Worm (Caenorhabditis elegans): ENCODE data around the gene C08G5.6.

The C08G5.6 gene

ce11 chrII:783532-783931 is 13.2 kb downstream of the C08G5.6 start, which contains the start of gene Y39F10A.6:
Gene Y39F10A.6, minus strand, starts transcription at chrII:783632.
- TF ChIP-seq ztf-25 (GFP tag; IDR thresholded peaks at IDR 0.05) (no peak), lin-54 (GFP tag; optimal IDR thresholded peaks at IDR 0.05) (no peak), ceh-27 (GFP tag; optimal IDR thresholded peaks at IDR 0.05) (no peak), snpc-3.4 (tag; optimal IDR thresholded peaks at IDR 0.05) (no peak), nhr-120 (GFP tag; IDR thresholded peaks at IDR 0.05) (no peak), repo-1 (tag; optimal IDR thresholded peaks at IDR 0.05) (no peak), F37B4.10 (GFP tag; IDR thresholded peaks at IDR 0.05) (no peak), Y53F4B.3 (GFP tag; IDR thresholded peaks at IDR 0.05) (no peak), ceh-58 (GFP tag; IDR thresholded peaks at IDR 0.05) (no peak), let-607 (tag; optimal IDR thresholded peaks at IDR 0.05) (no peak), bed-2 (GFP tag; IDR thresholded peaks at IDR 0.05) (no peak), nhr-90 (tag; optimal IDR thresholded peaks at IDR 0.05) (no peak), snpc-1.1 (tag; optimal IDR thresholded peaks at IDR 0.05; ENCODE audit: insufficient read depth) (no peak), zim-3 (tag; optimal IDR thresholded peaks at IDR 0.05) (no peak), T26A5.8 (tag; optimal IDR thresholded peaks at IDR 0.05) (no peak), tbp1 (GFP tag; optimal IDR thresholded peaks at IDR 0.05) (no peak), egrh-3 (GFP tag; IDR thresholded peaks at IDR 0.05) (no peak), pbrm-1 (GFP tag; IDR thresholded peaks at IDR 0.05) (no peak), B0019.2 (GFP tag; conservative IDR thresholded peaks at IDR 0.05) (no peak), ceh-100 (GFP tag; IDR thresholded peaks at IDR 0.05) (no peak)

- TF ChIP-seq ztf-22 (GFP tag; optimal IDR thresholded peaks at IDR 0.05) (no peak), hsf-1 (GFP tag; IDR thresholded peaks at IDR 0.05) (no peak)
Observed at ce11 chrII:786938-787337, 16.6 kb downstream of the C08G5.6 start, which contains the start of gene F46F5.16. Gene F46F5.16, plus strand, starts transcription at chrII:787238.

- no peak for TF ChIP-seq F49E8.2 (tag; optimal IDR thresholded peaks at IDR 0.05; ENCODE audit: insufficient read depth)
- TF ChIP-seq Y67H2A.10 (GFP tag; conservative IDR thresholded peaks at IDR 0.05): no peak
- no peak for TF ChIP-seq B0336.3 (GFP tag; IDR thresholded peaks at IDR 0.05)
- TF ChIP-seq pha-4 (tag; optimal IDR thresholded peaks at IDR 0.05): no peak
- TF ChIP-seq F22D6.2 (tag; optimal IDR thresholded peaks at IDR 0.05): no peak
- TF ChIP-seq him-1 (tag; optimal IDR thresholded peaks at IDR 0.05): no peak
- TF ChIP-seq lin-35 (GFP tag; optimal IDR thresholded peaks at IDR 0.05): no peak
Observed at ce11 chrII:788139-788538, 17.8 kb downstream of the C08G5.6 start, which contains the start of gene F46F5.15. Gene F46F5.15, plus strand, starts transcription at chrII:788439.

- TF ChIP-seq hlh-12 (tag; optimal IDR thresholded peaks at IDR 0.05) (no peak), F55B11.4 (tag; optimal IDR thresholded peaks at IDR 0.05; ENCODE audit: borderline replicate concordance, insufficient read depth) (no peak), mel-28 (tag; optimal IDR thresholded peaks at IDR 0.05; ENCODE audit: borderline replicate concordance) (no peak), let-607 (tag; optimal IDR thresholded peaks at IDR 0.05) (no peak), B0261.1 (tag; optimal IDR thresholded peaks at IDR 0.05) (no peak), lsy-27 (tag; optimal IDR thresholded peaks at IDR 0.05; ENCODE audit: borderline replicate concordance, insufficient read depth) (no peak), K12H6.12 (tag; optimal IDR thresholded peaks at IDR 0.05) (no peak), zfh-2 (GFP tag; conservative IDR thresholded peaks at IDR 0.05) (no peak), hsf-1 (GFP tag; IDR thresholded peaks at IDR 0.05) (no peak), lin-35 (GFP tag; optimal IDR thresholded peaks at IDR 0.05) (no peak), ztf-26 (tag; optimal IDR thresholded peaks at IDR 0.05) (no peak)
Observed at ce11 chrII:791828-792227, 21.5 kb downstream of the C08G5.6 start, which contains the start of gene F46F5.1. Gene F46F5.1, minus strand, starts transcription at chrII:791928.

Measured in whole organism, young adult.